Worm (Caenorhabditis elegans) whole organism, young adult: ENCODE results near the gene C16H3.3.
"Not testable (repeated sequence)": the region's sequence is repeated elsewhere in the genome, so short reads cannot be mapped to it uniquely, and the experiment has no call there.

ENCODE experiments used
- B0019.2 ChIP-seq: fragments of 200-800 bp; sonication (Bioruptor generic); conservative IDR thresholded peaks from 2 replicates; pipeline ENCODE4 v1.3.6; 2022; ENCODE audit warnings: missing genetic modification reagents, missing genetic modification characterization, missing compliant biosample characterization
- F52B5.7 ChIP-seq: sonication (generic microtip); optimal IDR thresholded peaks from 2 replicates; lab custom pipeline; 2016; ENCODE audit warnings: mild to moderate bottlenecking, missing genetic modification characterization, missing compliant biosample characterization
- F55B11.4 ChIP-seq: sonication (generic microtip); optimal IDR thresholded peaks from 2 replicates; lab custom pipeline; 2016; ENCODE audit warnings: missing compliant biosample characterization, missing genetic modification characterization, borderline replicate concordance; ENCODE audit not compliant: insufficient read depth
- Y53G8AR.9 ChIP-seq: fragments of 200-800 bp; sonication (Bioruptor generic); conservative IDR thresholded peaks from 2 replicates; pipeline ENCODE4 v1.3.6; 2022; ENCODE audit warnings: missing genetic modification reagents, missing genetic modification characterization, missing compliant biosample characterization
- Y56A3A.18 ChIP-seq: fragments of 200-800 bp; sonication (Bioruptor generic); IDR thresholded peaks from 2 replicates; pipeline ENCODE4 v1.3.6; 2022; ENCODE audit warnings: missing genetic modification reagents, missing genetic modification characterization, missing compliant biosample characterization
- aptf-3 ChIP-seq: fragments of 200-800 bp; sonication (Bioruptor generic); IDR thresholded peaks from 2 replicates; pipeline ENCODE4 v1.3.6; 2022; ENCODE audit warnings: missing genetic modification characterization, missing compliant biosample characterization
- atf-7 ChIP-seq: sonication (generic microtip); optimal IDR thresholded peaks from 2 replicates; lab custom pipeline; 2017; ENCODE audit warnings: mild to moderate bottlenecking, missing genetic modification characterization, missing compliant biosample characterization
- bed-2 ChIP-seq: fragments of 200-800 bp; sonication (Bioruptor generic); IDR thresholded peaks from 2 replicates; pipeline ENCODE4 v1.3.6; 2022; ENCODE audit warnings: missing genetic modification reagents, missing genetic modification characterization, missing compliant biosample characterization
- ccch-3 ChIP-seq: fragments of 200-800 bp; sonication (Bioruptor generic); optimal IDR thresholded peaks from 2 replicates; lab custom pipeline; 2018; ENCODE audit warnings: mild to moderate bottlenecking, missing genetic modification characterization, missing compliant biosample characterization
- cebp-2 ChIP-seq: fragments of 200-800 bp; sonication (Bioruptor generic); IDR thresholded peaks from 2 replicates; pipeline ENCODE4 v1.3.6; 2022; ENCODE audit warnings: missing genetic modification characterization, missing compliant biosample characterization
- ceh-27 ChIP-seq: fragments of 200-800 bp; sonication (Bioruptor generic); optimal IDR thresholded peaks from 2 replicates; lab custom pipeline; 2018; ENCODE audit warnings: mild to moderate bottlenecking, missing genetic modification characterization, moderate library complexity, missing compliant biosample characterization
- ceh-40 ChIP-seq: fragments of 200-800 bp; sonication (Bioruptor generic); IDR thresholded peaks from 2 replicates; pipeline ENCODE4 v1.3.6; 2022; ENCODE audit warnings: missing genetic modification characterization, missing compliant biosample characterization
- efl-1 ChIP-seq: fragments of 150-350 bp; optimal IDR thresholded peaks from 2 replicates; lab custom pipeline; 2014; ENCODE audit warnings: missing biosample characterization, missing genetic modification reagents, missing genetic modification characterization
- egl-44 ChIP-seq: fragments of 200-800 bp; sonication (Bioruptor generic); IDR thresholded peaks from 2 replicates; pipeline ENCODE4 v1.3.6; 2022; ENCODE audit warnings: missing genetic modification reagents, missing genetic modification characterization, missing compliant biosample characterization
- hlh-12 ChIP-seq: sonication (generic microtip); optimal IDR thresholded peaks from 2 replicates; lab custom pipeline; 2016; ENCODE audit warnings: missing genetic modification characterization, missing compliant biosample characterization
- hlh-26 ChIP-seq: fragments of 200-800 bp; sonication (Bioruptor generic); conservative IDR thresholded peaks from 2 replicates; pipeline ENCODE4 v1.3.6; 2022; ENCODE audit warnings: missing genetic modification reagents, missing genetic modification characterization, missing compliant biosample characterization
- hrde-1 ChIP-seq: sonication (generic microtip); optimal IDR thresholded peaks from 2 replicates; lab custom pipeline; 2016; ENCODE audit warnings: missing genetic modification characterization, mild to moderate bottlenecking, missing compliant biosample characterization, moderate library complexity, missing genotype, missing genetic modification reagents, borderline replicate concordance
- let-526 ChIP-seq: fragments of 200-800 bp; sonication (Bioruptor generic); IDR thresholded peaks from 2 replicates; pipeline ENCODE4 v1.3.6; 2022; ENCODE audit warnings: missing genetic modification reagents, missing genetic modification characterization, missing compliant biosample characterization
- lin-40 ChIP-seq: sonication (generic microtip); optimal IDR thresholded peaks from 2 replicates; lab custom pipeline; 2016; ENCODE audit warnings: missing genetic modification characterization, mild to moderate bottlenecking, missing compliant biosample characterization, missing genotype, missing genetic modification reagents
- lir-1 ChIP-seq: fragments of 200-800 bp; sonication (Bioruptor generic); conservative IDR thresholded peaks from 2 replicates; pipeline ENCODE4 v1.3.6; 2022; ENCODE audit warnings: missing genetic modification reagents, missing genetic modification characterization, missing compliant biosample characterization
- lsy-27 ChIP-seq: sonication (generic microtip); optimal IDR thresholded peaks from 2 replicates; lab custom pipeline; 2017; ENCODE audit warnings: missing genetic modification characterization, mild to moderate bottlenecking, missing compliant biosample characterization, antibody characterized with exemption, missing genotype, borderline replicate concordance; ENCODE audit not compliant: insufficient read depth
- madf-3 ChIP-seq: fragments of 200-800 bp; sonication (Bioruptor generic); IDR thresholded peaks from 2 replicates; pipeline ENCODE4 v1.3.6; 2022; ENCODE audit warnings: missing genetic modification reagents, missing genetic modification characterization, missing compliant biosample characterization
- madf-8 ChIP-seq: fragments of 200-800 bp; sonication (Bioruptor generic); conservative IDR thresholded peaks from 2 replicates; pipeline ENCODE4 v1.3.6; 2022; ENCODE audit warnings: missing genetic modification reagents, missing genetic modification characterization, missing compliant biosample characterization
- mcd-1 ChIP-seq: fragments of 200-800 bp; sonication (Bioruptor generic); IDR thresholded peaks from 2 replicates; pipeline ENCODE4 v1.3.6; 2022; ENCODE audit warnings: missing genetic modification reagents, missing genetic modification characterization, missing compliant biosample characterization
- mel-28 ChIP-seq: sonication (generic microtip); optimal IDR thresholded peaks from 2 replicates; lab custom pipeline; 2016; ENCODE audit warnings: borderline replicate concordance, mild to moderate bottlenecking, missing genetic modification characterization, missing compliant biosample characterization
- mes-4 ChIP-seq: sonication (generic microtip); optimal IDR thresholded peaks from 2 replicates; lab custom pipeline; 2016; ENCODE audit warnings: missing genotype, missing genetic modification characterization, missing compliant biosample characterization
- mxl-1 ChIP-seq: sonication (generic microtip); optimal IDR thresholded peaks from 2 replicates; lab custom pipeline; 2016; ENCODE audit warnings: missing genetic modification characterization, missing compliant biosample characterization
- nfyb-1 ChIP-seq: fragments of 200-800 bp; sonication (Bioruptor generic); IDR thresholded peaks from 2 replicates; pipeline ENCODE4 v1.3.6; 2022; ENCODE audit warnings: missing genetic modification reagents, missing genetic modification characterization, missing compliant biosample characterization
- nhr-90 ChIP-seq: sonication (generic microtip); optimal IDR thresholded peaks from 2 replicates; lab custom pipeline; 2016; ENCODE audit warnings: missing genotype, mild to moderate bottlenecking, missing genetic modification characterization, missing compliant biosample characterization
- pha-4 ChIP-seq: fragments of 150-350 bp; sonication (generic microtip); optimal IDR thresholded peaks from 2 replicates; lab custom pipeline; 2014; ENCODE audit warnings: missing biosample characterization, missing genetic modification reagents, missing genetic modification characterization
- snpc-3.4 ChIP-seq: sonication (generic microtip); optimal IDR thresholded peaks from 2 replicates; lab custom pipeline; 2017; ENCODE audit warnings: missing genetic modification characterization, mild to moderate bottlenecking, missing compliant biosample characterization, antibody characterized with exemption, moderate library complexity, missing genotype, missing genetic modification reagents
- tbp1 ChIP-seq: fragments of 200-800 bp; sonication (Bioruptor generic); optimal IDR thresholded peaks from 2 replicates; lab custom pipeline; 2018; ENCODE audit warnings: mild to moderate bottlenecking, missing genetic modification characterization, missing compliant biosample characterization
- tbx-9 ChIP-seq: sonication (generic microtip); optimal IDR thresholded peaks from 2 replicates; lab custom pipeline; 2016; ENCODE audit warnings: borderline replicate concordance, missing genetic modification characterization, inconsistent platforms, missing compliant biosample characterization
- unc-130 ChIP-seq: sonication (generic microtip); optimal IDR thresholded peaks from 2 replicates; lab custom pipeline; 2016; ENCODE audit warnings: missing genetic modification reagents, missing genetic modification characterization, missing compliant biosample characterization
- unc-62 ChIP-seq: fragments of 150-350 bp; optimal IDR thresholded peaks from 2 replicates; lab custom pipeline; 2014; ENCODE audit warnings: missing biosample characterization, missing genetic modification reagents, missing genetic modification characterization
- zfh-2 ChIP-seq: fragments of 200-800 bp; sonication (Bioruptor generic); conservative IDR thresholded peaks from 2 replicates; pipeline ENCODE4 v1.3.6; 2022; ENCODE audit warnings: missing genetic modification reagents, missing genetic modification characterization, missing compliant biosample characterization
- ztf-26 ChIP-seq: sonication (generic microtip); optimal IDR thresholded peaks from 2 replicates; lab custom pipeline; 2017; ENCODE audit warnings: missing genetic modification characterization, missing compliant biosample characterization
- ztf-3 ChIP-seq: fragments of 200-800 bp; sonication (Bioruptor generic); optimal IDR thresholded peaks from 2 replicates; lab custom pipeline; 2018; ENCODE audit warnings: mild to moderate bottlenecking, missing genetic modification characterization, missing compliant biosample characterization

C16H3.3 gene

ce11 chrX:17609948-17610347, at the start of gene C16H3.3:
Gene C16H3.3 (minus strand): TSS chrX:17610048.
- TF ChIP-seq ceh-40 (no peak), F52B5.7 (tag; lab: Kevin White, UChicago) (no peak), Y53G8AR.9 (GFP tag; lab: Robert Waterston, UW) (no peak), zfh-2 (GFP tag; lab: Robert Waterston, UW) (no peak), mel-28 (tag; lab: Kevin White, UChicago) (no peak), nhr-90 (no peak), Y56A3A.18 (GFP tag; lab: Robert Waterston, UW) (no peak), egl-44 (no peak), lsy-27 (tag; lab: Kevin White, UChicago) (no peak), efl-1 (GFP tag; lab: Kevin White, UChicago) (no peak), mes-4 (tag; lab: Kevin White, UChicago) (no peak), tbx-9 (no peak), let-526 (no peak), unc-130 (GFP tag; lab: Kevin White, UChicago) (no peak), nfyb-1 (GFP tag; lab: Robert Waterston, UW) (no peak), aptf-3 (no peak), bed-2 (GFP tag; lab: Robert Waterston, UW) (no peak), hlh-12 (no peak), F55B11.4 (tag; lab: Kevin White, UChicago) (no peak), tbp1 (GFP tag; lab: Kevin White, UChicago) (no peak)

- not testable (repeated sequence) for TF ChIP-seq mcd-1 (GFP tag; lab: Robert Waterston, UW); ceh-27; ztf-26 (tag; lab: Kevin White, UChicago)
Observed at ce11 chrX:17649380-17649779, 39.5 kb upstream of the C16H3.3 start, which contains the start of gene tmem-218. Gene tmem-218 (plus strand): TSS chrX:17649680.

ce11 chrX:17643812-17644211, 34.0 kb upstream of the C16H3.3 start:
- TF ChIP-seq ceh-40 (no peak), ztf-3 (GFP tag; lab: Kevin White, UChicago) (no peak), B0019.2 (GFP tag; lab: Robert Waterston, UW) (no peak), lir-1 (GFP tag; lab: Robert Waterston, UW) (no peak), mxl-1 (tag; lab: Kevin White, UChicago) (no peak), zfh-2 (GFP tag; lab: Robert Waterston, UW) (no peak), lin-40 (tag; lab: Kevin White, UChicago) (no peak), atf-7 (tag; lab: Kevin White, UChicago) (no peak), hlh-26 (GFP tag; lab: Robert Waterston, UW) (no peak), madf-8 (no peak), madf-3 (no peak), unc-62 (GFP tag; lab: Kevin White, UChicago) (no peak)
- TF ChIP-seq, all 124 proteins: peak for 0

ce11 chrX:17642832-17643231, 33.0 kb upstream of the C16H3.3 start:
- no peak for TF ChIP-seq hlh-26 (GFP tag; lab: Robert Waterston, UW)
- no peak for TF ChIP-seq snpc-3.4
- TF ChIP-seq hrde-1 (tag; lab: Kevin White, UChicago) = no peak
- TF ChIP-seq let-526 = no peak
- no peak for TF ChIP-seq pha-4
- TF ChIP-seq ccch-3 (GFP tag; lab: Kevin White, UChicago) = no peak
- TF ChIP-seq cebp-2 (GFP tag; lab: Robert Waterston, UW) = no peak
